Fruit fly (Drosophila melanogaster) whole organism, adult: ENCODE results near the gene Cap-D2.

Experiments
- CG11617 ChIP-seq: fragments of 200-800 bp; sonication (Bioruptor generic); optimal IDR thresholded peaks from 2 replicates; lab custom pipeline; 2017; ENCODE audit warnings: mild to moderate bottlenecking, missing biosample characterization, missing genetic modification reagents, missing genetic modification characterization
- CG14711 ChIP-seq: fragments of 200-800 bp; sonication (Bioruptor generic); optimal IDR thresholded peaks from 2 replicates; lab custom pipeline; 2018; ENCODE audit warnings: missing biosample characterization, mild to moderate bottlenecking, missing genetic modification characterization, moderate library complexity
- CG1620 ChIP-seq: fragments of 200-800 bp; sonication (Bioruptor generic); optimal IDR thresholded peaks from 2 replicates; lab custom pipeline; 2016; ENCODE audit warnings: missing biosample characterization, missing genetic modification characterization
- CG5204 ChIP-seq: fragments of 200-800 bp; sonication (Bioruptor generic); optimal IDR thresholded peaks from 2 replicates; lab custom pipeline; 2016; ENCODE audit warnings: missing biosample characterization, missing genetic modification characterization
- CG7045 ChIP-seq: fragments of 200-800 bp; sonication (Bioruptor generic); optimal IDR thresholded peaks from 2 replicates; lab custom pipeline; 2017; ENCODE audit warnings: missing biosample characterization, mild to moderate bottlenecking, missing genetic modification characterization
- Clk ChIP-seq: fragments of 200-800 bp; sonication (Bioruptor generic); optimal IDR thresholded peaks from 2 replicates; lab custom pipeline; 2017; ENCODE audit warnings: missing biosample characterization, missing genetic modification characterization
- bab1 ChIP-seq: fragments of 200-800 bp; sonication (Bioruptor generic); optimal IDR thresholded peaks from 3 replicates; lab custom pipeline; 2019; ENCODE audit warnings: missing biosample characterization, mild to moderate bottlenecking, missing genetic modification characterization, moderate library complexity
- cic ChIP-seq: fragments of 200-800 bp; sonication (Bioruptor generic); optimal IDR thresholded peaks from 2 replicates; lab custom pipeline; 2017; ENCODE audit warnings: missing biosample characterization, mild to moderate bottlenecking, missing genetic modification characterization, moderate library complexity
- kay ChIP-seq: fragments of 200-800 bp; sonication (Bioruptor generic); peaks from one replicate; lab custom pipeline; 2016; ENCODE audit warnings: missing biosample characterization, missing genetic modification characterization, borderline replicate concordance
- ovo ChIP-seq: fragments of 200-800 bp; sonication (Bioruptor generic); optimal IDR thresholded peaks from 2 replicates; lab custom pipeline; 2016; ENCODE audit warnings: missing biosample characterization, missing genetic modification characterization
- tj ChIP-seq: fragments of 200-800 bp; sonication (Bioruptor generic); optimal IDR thresholded peaks from 3 replicates; lab custom pipeline; 2017; ENCODE audit warnings: missing biosample characterization, mild to moderate bottlenecking, missing genetic modification characterization, moderate library complexity
- toe ChIP-seq: fragments of 200-800 bp; sonication (Bioruptor generic); optimal IDR thresholded peaks from 2 replicates; lab custom pipeline; 2016; ENCODE audit warnings: missing biosample characterization, missing genetic modification characterization

dm6 chr3R:29690539-29690852, 15.0 kb downstream of the Cap-D2 start:
- TF ChIP-seq tj (no peak), Clk (GFP tag; lab: Kevin White, UChicago) (no peak), CG1620 (GFP tag; lab: Kevin White, UChicago) (no peak), kay (GFP tag; lab: Kevin White, UChicago) (no peak), CG5204 (GFP tag; lab: Kevin White, UChicago) (no peak), bab1 (GFP tag; lab: Kevin White, UChicago) (no peak), CG14711 (no peak), ovo (GFP tag; lab: Kevin White, UChicago) (no peak), CG11617 (no peak), toe (GFP tag; lab: Kevin White, UChicago) (no peak), cic (GFP tag; lab: Kevin White, UChicago) (no peak), CG7045 (no peak)
